Fruit fly (Drosophila melanogaster): ENCODE data around the gene CG31111.

- TF ChIP-seq HmgD (GFP tag; optimal IDR thresholded peaks at IDR 0.05) (no peak), CG11398 (GFP tag; optimal IDR thresholded peaks at IDR 0.05) (no peak), MESR4 (GFP tag; optimal IDR thresholded peaks at IDR 0.05) (no peak)
Observed at dm6 chr3R:25046023-25046422, 10.0 kb downstream of the CG31111 start, which contains the start of gene CG11786.
